Fruit fly (Drosophila melanogaster): ENCODE data around the gene stx.

- TF ChIP-seq CG12299 (tag; optimal IDR thresholded peaks at IDR 0.05): peak; percentile 37
- TF ChIP-seq Neu2 (GFP tag; optimal IDR thresholded peaks at IDR 0.05; ENCODE audit: borderline replicate concordance): no peak
- TF ChIP-seq sd (tag; optimal IDR thresholded peaks at IDR 0.05): peak; percentile 91
- TF ChIP-seq stwl (tag; optimal IDR thresholded peaks at IDR 0.05): peak; percentile 31
- no peak for TF ChIP-seq Sry-β (GFP tag; optimal IDR thresholded peaks at IDR 0.05)
- TF ChIP-seq Ada2b (GFP tag; IDR thresholded peaks at IDR 0.05): no peak
- TF ChIP-seq gce (GFP tag; IDR thresholded peaks at IDR 0.05): no peak
- no peak for TF ChIP-seq Sox102F (GFP tag; optimal IDR thresholded peaks at IDR 0.05)
- no peak for TF ChIP-seq CG6854 (GFP tag; optimal IDR thresholded peaks at IDR 0.05)
- no peak for TF ChIP-seq vnd (GFP tag; IDR thresholded peaks at IDR 0.05; ENCODE audit: partially characterized antibody)
These were observed 41.2 kb upstream of the stx start for dm6 chrX:10785920-10786361.

All from whole organism, embryonic.